Worm (Caenorhabditis elegans) whole organism, early embryonic: ENCODE results near the gene gln-1.
A peak's percentile ranks its signal among the peaks of the same experiment; 100 is the strongest.

Source experiments
- B0310.2 ChIP-seq: sonication (generic microtip); optimal IDR thresholded peaks from 2 replicates; lab custom pipeline; 2016; ENCODE audit warnings: mild to moderate bottlenecking, missing genetic modification characterization, missing compliant biosample characterization
- F13C5.2 ChIP-seq: sonication (generic microtip); optimal IDR thresholded peaks from 2 replicates; lab custom pipeline; 2017; ENCODE audit warnings: mild to moderate bottlenecking, missing genetic modification characterization, inconsistent platforms, missing compliant biosample characterization
- aly-1 ChIP-seq: sonication (generic microtip); optimal IDR thresholded peaks from 2 replicates; lab custom pipeline; 2016; ENCODE audit warnings: missing genetic modification characterization, missing compliant biosample characterization
- ama-1 ChIP-seq: fragments of 150-350 bp; optimal IDR thresholded peaks from 2 replicates; lab custom pipeline; 2014
- ceh-13 ChIP-seq: fragments of 200-800 bp; sonication (Bioruptor generic); optimal IDR thresholded peaks from 2 replicates; lab custom pipeline; 2018; ENCODE audit warnings: mild to moderate bottlenecking, missing genetic modification characterization, missing compliant biosample characterization
- ceh-36 ChIP-seq: sonication (generic microtip); optimal IDR thresholded peaks from 2 replicates; lab custom pipeline; 2016; ENCODE audit warnings: missing genetic modification characterization, inconsistent platforms, missing compliant biosample characterization
- ets-7 ChIP-seq: sonication (generic microtip); optimal IDR thresholded peaks from 2 replicates; lab custom pipeline; 2016; ENCODE audit warnings: missing genotype, missing genetic modification characterization, missing compliant biosample characterization
- flt-1 ChIP-seq: fragments of 200-800 bp; sonication (Bioruptor generic); IDR thresholded peaks from 2 replicates; pipeline ENCODE4 v1.3.6; 2022; ENCODE audit warnings: missing genetic modification characterization, missing compliant biosample characterization
- hmbx-1 ChIP-seq: sonication (generic microtip); optimal IDR thresholded peaks from 2 replicates; lab custom pipeline; 2016; ENCODE audit warnings: mild to moderate bottlenecking, missing genetic modification characterization, missing compliant biosample characterization
- hmg-4 ChIP-seq: fragments of 200-800 bp; sonication (Bioruptor generic); optimal IDR thresholded peaks from 2 replicates; lab custom pipeline; 2018; ENCODE audit warnings: mild to moderate bottlenecking, missing genetic modification characterization, missing compliant biosample characterization
- hnd-1 ChIP-seq: sonication (generic microtip); optimal IDR thresholded peaks from 2 replicates; lab custom pipeline; 2016; ENCODE audit warnings: missing genetic modification characterization, missing compliant biosample characterization
- pes-1 ChIP-seq: fragments of 200-800 bp; sonication (Bioruptor generic); IDR thresholded peaks from 2 replicates; pipeline ENCODE4 v1.3.6; 2022; ENCODE audit warnings: missing genetic modification reagents, missing genetic modification characterization, missing compliant biosample characterization
- scrt-1 ChIP-seq: fragments of 200-800 bp; sonication (Bioruptor generic); IDR thresholded peaks from 2 replicates; pipeline ENCODE4 v1.3.6; 2022; ENCODE audit warnings: missing genetic modification characterization, missing compliant biosample characterization
- sea-1 ChIP-seq: fragments of 200-800 bp; sonication (Bioruptor generic); conservative IDR thresholded peaks from 2 replicates; pipeline ENCODE4 v1.3.6; 2022; ENCODE audit warnings: missing genetic modification characterization, missing compliant biosample characterization
- tbx-11 ChIP-seq: fragments of 200-800 bp; sonication (Bioruptor generic); IDR thresholded peaks from 2 replicates; pipeline ENCODE4 v1.3.6; 2022; ENCODE audit warnings: missing genetic modification characterization, missing compliant biosample characterization
- tbx-37 ChIP-seq: fragments of 200-800 bp; sonication (Bioruptor generic); conservative IDR thresholded peaks from 2 replicates; pipeline ENCODE4 v1.3.6; 2022; ENCODE audit warnings: missing genetic modification reagents, missing genetic modification characterization, missing compliant biosample characterization
- tra-4 ChIP-seq: sonication (generic microtip); optimal IDR thresholded peaks from 2 replicates; lab custom pipeline; 2017; ENCODE audit warnings: missing genetic modification characterization, missing compliant biosample characterization

Gene gln-1

DNA sequence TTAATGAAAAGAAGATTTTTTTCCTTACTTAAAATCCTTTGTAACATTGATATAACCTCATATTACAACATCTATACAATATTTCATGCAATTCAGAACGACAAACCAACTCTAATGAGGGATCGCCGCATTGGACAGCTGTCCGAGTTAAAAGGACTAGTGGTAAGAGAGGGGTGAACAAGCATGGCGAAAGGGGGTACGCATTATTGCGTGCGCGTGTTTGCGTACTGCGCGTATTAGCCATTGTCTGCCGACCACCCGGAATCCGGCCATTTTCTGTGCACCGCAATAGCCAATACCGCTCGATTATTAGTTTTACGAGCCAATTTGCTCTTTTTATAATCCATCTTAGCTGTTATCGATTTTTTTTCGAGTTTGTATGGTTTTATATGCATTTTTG, 39.5 kb downstream of the gln-1 start, which contains the start of gene C15H9.4:
TSS of gene C15H9.4 (plus strand) at position 93 of the 400 bp plus-strand sequence.
- TF ChIP-seq F13C5.2 (tag; lab: Kevin White, UChicago): peak; percentile 72
- TF ChIP-seq hmg-4 (GFP tag; lab: Kevin White, UChicago): peak; percentile 81
- TF ChIP-seq hnd-1 (tag; lab: Kevin White, UChicago): no peak
- peak; percentile 69; the same call in 1 of the 2 replicates for TF ChIP-seq sea-1 (GFP tag; lab: Robert Waterston, UW)
- TF ChIP-seq scrt-1: peak; percentile 70; the same call in 1 of the 2 replicates
- peak; percentile 20 for TF ChIP-seq ceh-36
- TF ChIP-seq pes-1 (GFP tag; lab: Robert Waterston, UW): 0 out of 2 replicates have a peak, but pooled peaks have one; percentile 49
- no peak for TF ChIP-seq B0310.2 (tag; lab: Kevin White, UChicago)
- no peak for TF ChIP-seq hmbx-1
- peak; percentile 54 for TF ChIP-seq flt-1 (GFP tag; lab: Robert Waterston, UW)
- TF ChIP-seq tbx-11 (GFP tag; lab: Robert Waterston, UW): no peak
- no peak for TF ChIP-seq aly-1 (tag; lab: Kevin White, UChicago)

DNA sequence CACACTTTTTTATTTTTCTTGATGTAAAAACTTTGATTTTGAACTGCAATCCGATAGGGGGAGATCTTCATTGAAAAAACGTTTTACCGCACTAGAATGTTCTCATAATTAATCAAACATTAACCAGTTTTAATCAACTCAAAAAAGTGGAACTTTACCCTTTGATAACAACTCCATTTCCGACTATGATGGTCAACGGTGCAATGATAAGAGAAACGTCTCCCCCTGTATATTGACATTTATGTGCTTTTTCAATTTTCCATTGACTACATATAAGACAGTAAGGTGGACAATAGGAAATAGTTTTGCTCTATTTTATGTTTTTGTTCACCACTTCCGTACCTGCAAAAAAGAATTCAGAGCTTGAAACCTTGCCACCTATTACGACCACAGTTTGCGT, 40.4 kb downstream of the gln-1 start:
- TF ChIP-seq hmg-4 (GFP tag; lab: Kevin White, UChicago) (no peak), pes-1 (GFP tag; lab: Robert Waterston, UW) (no peak), F13C5.2 (tag; lab: Kevin White, UChicago) (no peak), aly-1 (tag; lab: Kevin White, UChicago) (no peak), ama-1 (lab: Kevin White, UChicago) (no peak)

DNA sequence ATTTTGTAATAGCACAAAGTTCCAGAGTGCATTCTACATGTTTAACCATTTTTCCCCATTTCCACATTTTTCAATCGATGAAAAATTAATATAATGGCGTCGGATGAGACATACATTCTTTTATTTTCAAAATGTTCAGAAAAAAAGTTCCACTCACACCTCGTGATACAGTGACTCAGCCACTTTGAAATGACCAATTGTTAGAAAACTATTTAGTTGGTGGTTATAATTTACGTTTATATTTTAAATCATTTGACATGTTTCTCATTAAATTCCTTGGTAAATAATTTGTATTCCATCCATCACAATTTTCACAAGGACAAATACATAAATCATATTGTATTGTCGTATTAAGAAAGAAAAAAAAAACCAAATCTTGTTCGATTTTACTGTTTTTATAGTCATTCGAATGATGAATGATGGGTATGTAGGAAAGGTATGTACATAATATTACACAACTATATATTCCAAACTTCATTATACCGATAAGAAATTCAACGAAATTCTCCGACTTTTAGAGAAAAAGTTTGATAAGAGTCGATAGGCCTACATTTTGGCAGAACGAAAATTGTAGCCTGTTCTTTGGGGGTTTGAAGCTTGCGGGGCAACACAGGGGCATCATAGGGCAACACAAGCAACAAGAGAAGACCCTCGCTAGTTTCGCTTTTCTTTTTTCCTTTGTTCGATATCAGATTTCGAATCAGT, 42.5 kb downstream of the gln-1 start:
- TF ChIP-seq hnd-1 (tag; lab: Kevin White, UChicago) (no peak), ceh-36 (no peak), sea-1 (GFP tag; lab: Robert Waterston, UW) (no peak), ceh-13 (GFP tag; lab: Kevin White, UChicago) (no peak), pes-1 (GFP tag; lab: Robert Waterston, UW) (no peak), F13C5.2 (tag; lab: Kevin White, UChicago) (no peak), tra-4 (tag; lab: Kevin White, UChicago) (no peak), ama-1 (lab: Kevin White, UChicago) (no peak), scrt-1 (no peak), tbx-11 (GFP tag; lab: Robert Waterston, UW) (no peak), hmbx-1 (no peak), hmg-4 (GFP tag; lab: Kevin White, UChicago) (no peak), tbx-37 (GFP tag; lab: Robert Waterston, UW) (no peak), B0310.2 (tag; lab: Kevin White, UChicago) (no peak), aly-1 (tag; lab: Kevin White, UChicago) (no peak), ets-7 (tag; lab: Kevin White, UChicago) (no peak), flt-1 (GFP tag; lab: Robert Waterston, UW) (no peak)

DNA sequence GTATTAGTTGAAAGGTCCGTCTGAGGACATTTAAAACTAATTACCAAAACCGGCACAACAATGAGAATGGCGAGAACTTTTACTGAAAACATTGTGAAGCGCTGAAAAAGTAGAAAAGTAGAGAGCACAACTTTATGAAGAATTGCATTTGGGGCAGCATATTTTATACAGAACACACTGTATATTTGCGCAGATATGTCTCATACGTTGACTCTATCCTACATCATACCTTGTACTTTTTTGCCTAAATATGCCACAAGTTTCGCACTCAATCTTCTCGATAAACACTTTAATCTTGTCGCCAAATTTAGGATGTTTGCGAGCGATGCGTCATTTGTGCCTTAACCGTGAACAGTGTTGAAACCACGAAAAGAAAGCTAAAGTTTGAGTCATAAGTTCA, 45.2 kb downstream of the gln-1 start, which contains the start of gene C15H9.11:
TSS of gene C15H9.11 (minus strand) at position 101 of the 400 bp plus-strand sequence.
- TF ChIP-seq flt-1 (GFP tag; lab: Robert Waterston, UW): no peak
- no peak for TF ChIP-seq hmbx-1
- TF ChIP-seq tbx-11 (GFP tag; lab: Robert Waterston, UW): no peak

DNA sequence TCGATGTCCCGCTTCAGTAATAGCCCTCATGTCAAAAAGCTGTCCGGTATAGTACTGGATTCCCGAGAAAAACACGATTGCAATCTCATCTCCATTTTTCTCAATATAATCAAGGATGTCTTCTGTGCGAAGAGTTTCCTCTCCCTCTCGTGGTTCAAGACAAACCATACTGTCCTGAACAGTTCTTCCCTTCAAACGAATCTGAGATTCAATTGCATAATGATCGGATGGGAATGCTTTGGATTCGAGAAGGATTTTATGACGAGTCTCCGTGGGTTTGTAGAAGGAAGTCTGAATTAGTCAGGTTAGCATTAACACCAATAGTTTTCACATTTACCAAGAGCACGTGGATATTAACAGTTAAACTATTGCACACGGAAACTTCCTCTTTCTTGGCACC, 49.9 kb downstream of the gln-1 start:
- TF ChIP-seq tra-4 (tag; lab: Kevin White, UChicago) (no peak), sea-1 (GFP tag; lab: Robert Waterston, UW) (no peak), tbx-11 (GFP tag; lab: Robert Waterston, UW) (no peak), ceh-13 (GFP tag; lab: Kevin White, UChicago) (no peak), hnd-1 (tag; lab: Kevin White, UChicago) (no peak), aly-1 (tag; lab: Kevin White, UChicago) (no peak), ama-1 (lab: Kevin White, UChicago) (no peak), ceh-36 (no peak)

DNA sequence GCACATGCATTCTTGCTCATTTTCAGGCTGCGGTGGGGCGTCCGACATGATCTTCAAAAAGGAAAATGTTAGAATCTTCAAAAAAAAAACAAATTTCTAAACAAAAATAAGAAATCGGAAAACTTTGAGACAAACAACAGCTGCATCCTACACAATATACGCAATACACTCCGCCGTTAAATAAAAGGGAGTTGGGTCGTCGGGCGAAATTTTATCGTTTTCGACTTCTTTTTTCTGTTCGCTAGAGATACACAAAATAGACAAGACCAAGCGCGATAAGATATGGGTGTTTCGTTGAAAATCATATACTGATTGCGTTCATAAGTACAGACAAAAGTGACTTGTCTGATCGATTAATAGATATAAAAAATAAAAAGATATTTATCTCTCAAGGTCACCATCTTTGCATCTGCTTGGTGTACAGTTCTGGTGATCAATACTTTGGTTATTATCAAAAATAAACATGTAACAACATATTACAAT, 51.3 kb downstream of the gln-1 start, which contains the start of gene kynu-1:
TSS of gene kynu-1 (minus strand) at position 51 of the 483 bp plus-strand sequence.
- TF ChIP-seq tbx-37 (GFP tag; lab: Robert Waterston, UW) (no peak), F13C5.2 (tag; lab: Kevin White, UChicago) (no peak), flt-1 (GFP tag; lab: Robert Waterston, UW) (no peak), aly-1 (tag; lab: Kevin White, UChicago) (no peak), hmbx-1 (no peak), ets-7 (tag; lab: Kevin White, UChicago) (no peak), ama-1 (lab: Kevin White, UChicago) (no peak), tra-4 (tag; lab: Kevin White, UChicago) (no peak)
